Worm (Caenorhabditis elegans) whole organism, L2 larva: ENCODE data around the gene srw-39.

Experiments
- C34F6.9 ChIP-seq: fragments of 150-350 bp; optimal IDR thresholded peaks from 2 replicates; lab custom pipeline; 2014; ENCODE audit warnings: missing biosample characterization, missing genetic modification characterization
- R02D3.7 ChIP-seq: fragments of 150-350 bp; optimal IDR thresholded peaks from 2 replicates; lab custom pipeline; 2014; ENCODE audit warnings: missing biosample characterization, missing genetic modification characterization
- Y55F3AM.14 ChIP-seq: fragments of 200-800 bp; sonication (Bioruptor generic); optimal IDR thresholded peaks from 2 replicates; lab custom pipeline; 2018; ENCODE audit warnings: mild to moderate bottlenecking, missing genetic modification characterization, missing compliant biosample characterization
- ZK546.5 ChIP-seq: sonication (generic microtip); optimal IDR thresholded peaks from 2 replicates; lab custom pipeline; 2017; ENCODE audit warnings: missing biosample characterization, missing genetic modification characterization
- ama-1 ChIP-seq: fragments of 150-350 bp; optimal IDR thresholded peaks from 2 replicates; lab custom pipeline; 2018; ENCODE audit warnings: inconsistent platforms
- blmp-1 ChIP-seq: sonication (generic microtip); optimal IDR thresholded peaks from 2 replicates; lab custom pipeline; 2017; ENCODE audit warnings: missing genetic modification characterization, mild to moderate bottlenecking, missing compliant biosample characterization, antibody characterized with exemption, moderate library complexity; ENCODE audit not compliant: insufficient read depth
- ceh-82 ChIP-seq: fragments of 150-350 bp; optimal IDR thresholded peaks from 2 replicates; lab custom pipeline; 2014; ENCODE audit warnings: missing biosample characterization, missing genetic modification characterization
- crh-2 ChIP-seq: sonication (generic microtip); optimal IDR thresholded peaks from 2 replicates; lab custom pipeline; 2017; ENCODE audit warnings: missing biosample characterization, missing genetic modification characterization
- egl-27 ChIP-seq: sonication (generic microtip); optimal IDR thresholded peaks from 3 replicates; lab custom pipeline; 2017; ENCODE audit warnings: missing biosample characterization, missing genetic modification reagents, missing genetic modification characterization
- elt-3 ChIP-seq: sonication (generic microtip); optimal IDR thresholded peaks from 2 replicates; lab custom pipeline; 2017; ENCODE audit warnings: missing biosample characterization, missing genetic modification characterization
- fos-1 ChIP-seq: fragments of 150-350 bp; optimal IDR thresholded peaks from 2 replicates; lab custom pipeline; 2014; ENCODE audit warnings: missing biosample characterization, missing genetic modification characterization
- gmeb-1 ChIP-seq: fragments of 150-350 bp; optimal IDR thresholded peaks from 2 replicates; lab custom pipeline; 2014; ENCODE audit warnings: missing biosample characterization, missing genetic modification characterization
- lin-11 ChIP-seq: fragments of 150-350 bp; sonication (generic microtip); optimal IDR thresholded peaks from 2 replicates; lab custom pipeline; 2014; ENCODE audit warnings: missing biosample characterization, missing genetic modification characterization, inconsistent platforms, mixed read lengths
- lin-13 ChIP-seq: fragments of 150-350 bp; optimal IDR thresholded peaks from 2 replicates; lab custom pipeline; 2014; ENCODE audit warnings: missing biosample characterization, missing genetic modification reagents, missing genetic modification characterization
- lin-39 ChIP-seq: fragments of 150-350 bp; optimal IDR thresholded peaks from 2 replicates; lab custom pipeline; 2014; ENCODE audit warnings: missing biosample characterization, missing genetic modification reagents, missing genetic modification characterization
- lsy-2 ChIP-seq, 2 experiments: fragments of 150-350 bp in 1 of 2; sonication (generic microtip) in 1 of 2; optimal IDR thresholded peaks; 2 replicates each; lab custom pipeline; 2014 to 2017; ENCODE audit warnings: missing biosample characterization in 2 of 2, missing genetic modification characterization in 2 of 2
- mab-5 ChIP-seq: fragments of 150-350 bp; optimal IDR thresholded peaks from 2 replicates; lab custom pipeline; 2014; ENCODE audit warnings: missing biosample characterization, missing genetic modification characterization
- mdl-1 ChIP-seq, 2 experiments: fragments of 150-350 bp in 1 of 2; sonication (generic microtip) in 1 of 2; optimal IDR thresholded peaks; 2 replicates each; lab custom pipeline; 2017; ENCODE audit warnings: missing biosample characterization in 2 of 2, missing genetic modification characterization in 2 of 2
- nhr-10 ChIP-seq: sonication (generic microtip); optimal IDR thresholded peaks from 2 replicates; lab custom pipeline; 2017; ENCODE audit warnings: missing biosample characterization, missing genetic modification characterization
- nhr-21 ChIP-seq: fragments of 150-350 bp; optimal IDR thresholded peaks from 2 replicates; lab custom pipeline; 2014; ENCODE audit warnings: missing biosample characterization, missing genetic modification characterization
- nhr-23 ChIP-seq: fragments of 150-350 bp; optimal IDR thresholded peaks from 2 replicates; lab custom pipeline; 2014; ENCODE audit warnings: missing biosample characterization, missing genetic modification reagents, missing genetic modification characterization
- peb-1 ChIP-seq: fragments of 150-350 bp; optimal IDR thresholded peaks from 2 replicates; lab custom pipeline; 2014; ENCODE audit warnings: missing biosample characterization, missing genetic modification characterization
- sem-4 ChIP-seq: fragments of 150-350 bp; optimal IDR thresholded peaks from 2 replicates; lab custom pipeline; 2014; ENCODE audit warnings: missing biosample characterization, missing genetic modification reagents, missing genetic modification characterization
- skn-1 ChIP-seq: sonication (generic microtip); optimal IDR thresholded peaks from 2 replicates; lab custom pipeline; 2017; ENCODE audit warnings: missing biosample characterization, missing genetic modification characterization
- sma-9 ChIP-seq, 2 experiments: fragments of 150-350 bp in 1 of 2; sonication (generic microtip) in 1 of 2; optimal IDR thresholded peaks; 2 replicates each; lab custom pipeline; 2014 to 2016; ENCODE audit warnings: missing genetic modification characterization in 2 of 2, mild to moderate bottlenecking in 1 of 2, missing biosample characterization in 1 of 2, missing compliant biosample characterization in 1 of 2, missing genetic modification reagents in 1 of 2, moderate library complexity in 1 of 2
- unc-39 ChIP-seq: fragments of 150-350 bp; optimal IDR thresholded peaks from 2 replicates; lab custom pipeline; 2014; ENCODE audit warnings: missing biosample characterization, missing genetic modification characterization
- unc-55 ChIP-seq: fragments of 150-350 bp; sonication (generic microtip); optimal IDR thresholded peaks from 3 replicates; lab custom pipeline; 2014; ENCODE audit warnings: missing biosample characterization, missing genetic modification reagents, missing genetic modification characterization
- unc-62 ChIP-seq: fragments of 150-350 bp; optimal IDR thresholded peaks from 2 replicates; lab custom pipeline; 2014; ENCODE audit warnings: missing biosample characterization, missing genetic modification reagents, missing genetic modification characterization
- zag-1 ChIP-seq: fragments of 150-350 bp; optimal IDR thresholded peaks from 2 replicates; lab custom pipeline; 2014; ENCODE audit warnings: missing biosample characterization, missing genetic modification characterization
- ztf-1 ChIP-seq: fragments of 200-800 bp; sonication (Bioruptor generic); conservative IDR thresholded peaks from 2 replicates; pipeline ENCODE4 v1.3.6; 2022; ENCODE audit warnings: missing genetic modification characterization, missing compliant biosample characterization
- ztf-4 ChIP-seq: fragments of 150-350 bp; optimal IDR thresholded peaks from 2 replicates; lab custom pipeline; 2014; ENCODE audit warnings: missing biosample characterization, missing genetic modification characterization

Gene srw-39

ce11 chrV:20164059-20164892, 7.6 kb downstream of the srw-39 start, which contains the start of gene F19B2.5 (continued):
- peak; percentile 6 for TF ChIP-seq nhr-10 (tag; lab: Kevin White, UChicago)
- peak; percentile 69 for TF ChIP-seq fos-1 (tag; lab: Kevin White, UChicago)
- no peak for TF ChIP-seq R02D3.7 (tag; lab: Kevin White, UChicago)
- TF ChIP-seq peb-1 (tag; lab: Kevin White, UChicago) = no peak

ce11 chrV:20163105-20163449, 8.8 kb downstream of the srw-39 start:
- TF ChIP-seq nhr-23 (tag; lab: Kevin White, UChicago) (no peak), ama-1 (lab: Kevin White, UChicago) (peak; percentile 58)

- TF ChIP-seq sem-4 (tag; lab: Kevin White, UChicago) (no peak), unc-62 (GFP tag; lab: Kevin White, UChicago) (no peak), ama-1 (lab: Kevin White, UChicago) (peak; percentile 86), gmeb-1 (peak; percentile 73), peb-1 (tag; lab: Kevin White, UChicago) (no peak), ZK546.5 (tag; lab: Kevin White, UChicago) (no peak), ztf-1 (no peak), lin-39 (tag; lab: Kevin White, UChicago) (no peak), unc-55 (no peak), Y55F3AM.14 (no peak), crh-2 (tag; lab: Kevin White, UChicago) (peak; percentile 30), elt-3 (tag; lab: Kevin White, UChicago) (no peak), lin-13 (GFP tag; lab: Kevin White, UChicago) (peak; percentile 27), sma-9 (GFP tag; optimal IDR thresholded peaks at IDR 0.05; lab: Kevin White, UChicago) (peak; percentile 17), sma-9 (tag; optimal IDR thresholded peaks at IDR 0.05; lab: Kevin White, UChicago) (no peak), unc-39 (no peak), blmp-1 (tag; lab: Kevin White, UChicago) (no peak), ztf-4 (no peak), fos-1 (tag; lab: Kevin White, UChicago) (peak; percentile 23), zag-1 (tag; lab: Kevin White, UChicago) (no peak), R02D3.7 (tag; lab: Kevin White, UChicago) (no peak), C34F6.9 (tag; lab: Kevin White, UChicago) (no peak)
Measured at ce11 chrV:20162290-20163104, 9.3 kb downstream of the srw-39 start.

ce11 chrV:20161781-20162289, 10.0 kb downstream of the srw-39 start:
- no peak for TF ChIP-seq egl-27 (tag; lab: Kevin White, UChicago)
- no peak for TF ChIP-seq nhr-21 (tag; lab: Kevin White, UChicago)
- TF ChIP-seq ztf-4 = no peak
- TF ChIP-seq lin-13 (GFP tag; lab: Kevin White, UChicago) = no peak
- TF ChIP-seq ztf-1 = no peak
- no peak for TF ChIP-seq lsy-2 (tag; optimal IDR thresholded peaks at IDR 0.05; lab: Kevin White, UChicago)
- TF ChIP-seq nhr-23 (tag; lab: Kevin White, UChicago) = no peak
- TF ChIP-seq mdl-1 (tag; optimal IDR thresholded peaks at IDR 0.05; lab: Kevin White, UChicago) = no peak
- no peak for TF ChIP-seq skn-1 (tag; lab: Kevin White, UChicago)
- TF ChIP-seq lin-39 (tag; lab: Kevin White, UChicago) = no peak
- no peak for TF ChIP-seq ceh-82 (tag; lab: Kevin White, UChicago)
- TF ChIP-seq lin-11 = no peak
- TF ChIP-seq mab-5 (tag; lab: Kevin White, UChicago) = no peak
- TF ChIP-seq, all 48 proteins: peak for 0
